Worm (Caenorhabditis elegans) whole organism, L4 larva: ENCODE measurements around the gene lonp-2.

ENCODE experiments used
- ces-1 ChIP-seq: fragments of 150-350 bp; sonication (generic microtip); optimal IDR thresholded peaks from 4 replicates; lab custom pipeline; 2014; ENCODE audit warnings: missing biosample characterization, missing genetic modification reagents, missing genetic modification characterization
- lim-7 ChIP-seq: fragments of 200-800 bp; sonication (Bioruptor generic); IDR thresholded peaks from 2 replicates; pipeline ENCODE4 v1.3.6; 2022; ENCODE audit warnings: missing genetic modification characterization, missing compliant biosample characterization
- nhr-25 ChIP-seq: sonication (generic microtip); optimal IDR thresholded peaks from 2 replicates; lab custom pipeline; 2017; ENCODE audit warnings: missing genetic modification characterization, mild to moderate bottlenecking, missing compliant biosample characterization, antibody characterized with exemption, moderate library complexity, borderline replicate concordance; ENCODE audit not compliant: insufficient read depth
- unc-62 ChIP-seq, 3 experiments: fragments of 150-350 bp in 1 of 3; sonication (generic microtip); optimal IDR thresholded peaks in 2 of 3; peaks in 1 of 3; 1 replicate in 1 of 3; 2 replicates in 2 of 3; lab custom pipeline; 2014 to 2017; ENCODE audit warnings: missing biosample characterization in 3 of 3, missing genetic modification characterization in 3 of 3, missing genetic modification reagents in 3 of 3, missing genotype in 1 of 3

DNA sequence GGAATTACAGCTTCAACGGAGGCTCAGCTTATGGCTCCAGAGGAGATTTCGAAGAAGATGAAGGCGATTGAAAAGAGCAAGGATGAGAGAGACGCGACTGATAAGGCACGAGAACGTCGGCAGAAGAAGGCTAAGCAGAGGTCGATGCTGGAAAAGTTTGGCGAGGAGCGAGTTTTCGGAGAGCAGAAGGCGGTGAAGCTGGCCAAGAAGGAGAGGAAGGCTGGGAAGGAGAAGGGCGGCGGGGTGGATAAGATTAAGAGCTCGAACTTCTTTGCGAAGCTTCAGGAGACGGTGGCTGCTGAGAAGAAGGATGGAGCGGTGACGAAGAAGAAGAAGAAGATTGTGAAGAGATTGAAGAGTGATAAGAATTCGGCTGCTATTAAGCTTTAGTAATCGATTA lies 51.6 kb downstream of the lonp-2 start:
- no peak for TF ChIP-seq nhr-25 (tag; lab: Kevin White, UChicago)
- TF ChIP-seq lim-7 (GFP tag; lab: Robert Waterston, UW), result no peak
- no peak for TF ChIP-seq ces-1 (GFP tag; lab: Kevin White, UChicago)
- TF ChIP-seq unc-62 (GFP tag; optimal IDR thresholded peaks at IDR 0.05 in 1 of 2; lab: Kevin White, UChicago), result no peak
- no peak for TF ChIP-seq unc-62 (tag; optimal IDR thresholded peaks at IDR 0.05; lab: Kevin White, UChicago)
